Worm (Caenorhabditis elegans) whole organism, L4/young adult: ENCODE results near the gene swsn-7.

ENCODE experiments used
- W03F9.2 ChIP-seq: fragments of 150-350 bp; optimal IDR thresholded peaks from 2 replicates; lab custom pipeline; 2014; ENCODE audit warnings: missing biosample characterization, missing genetic modification characterization
- dao-5 ChIP-seq: sonication (generic microtip); optimal IDR thresholded peaks from 2 replicates; lab custom pipeline; 2016; ENCODE audit warnings: missing genotype, missing genetic modification characterization, moderate library complexity, missing compliant biosample characterization
- him-1 ChIP-seq: sonication (generic microtip); optimal IDR thresholded peaks from 2 replicates; lab custom pipeline; 2016; ENCODE audit warnings: missing genotype, missing genetic modification reagents, missing genetic modification characterization, missing compliant biosample characterization

Gene swsn-7

DNA sequence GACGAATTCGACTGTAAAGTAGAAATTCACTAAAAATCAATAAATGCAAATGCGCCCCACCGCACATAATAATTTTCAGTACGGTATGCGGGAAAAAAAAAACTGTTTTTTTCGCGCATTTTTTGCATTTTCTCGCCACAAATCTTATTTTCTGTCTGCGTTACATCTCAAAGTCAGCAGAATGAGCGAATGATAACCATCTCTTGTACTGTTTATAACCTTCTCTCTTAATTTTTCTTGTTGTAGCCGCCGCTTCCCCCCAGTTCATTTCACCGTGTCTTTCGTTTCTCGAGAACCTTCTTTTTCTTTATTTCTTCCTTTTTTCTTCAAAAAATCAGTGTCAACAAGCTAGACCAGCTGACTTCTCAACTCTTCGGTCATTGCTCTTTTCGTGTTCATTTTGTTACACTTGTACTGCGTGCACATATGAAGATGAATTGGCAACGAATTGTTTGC is 12.1 kb downstream of the swsn-7 start:
- TF ChIP-seq him-1 (no peak), dao-5 (tag; lab: Kevin White, UChicago) (no peak), W03F9.2 (tag; lab: Kevin White, UChicago) (peak; percentile 29)

DNA sequence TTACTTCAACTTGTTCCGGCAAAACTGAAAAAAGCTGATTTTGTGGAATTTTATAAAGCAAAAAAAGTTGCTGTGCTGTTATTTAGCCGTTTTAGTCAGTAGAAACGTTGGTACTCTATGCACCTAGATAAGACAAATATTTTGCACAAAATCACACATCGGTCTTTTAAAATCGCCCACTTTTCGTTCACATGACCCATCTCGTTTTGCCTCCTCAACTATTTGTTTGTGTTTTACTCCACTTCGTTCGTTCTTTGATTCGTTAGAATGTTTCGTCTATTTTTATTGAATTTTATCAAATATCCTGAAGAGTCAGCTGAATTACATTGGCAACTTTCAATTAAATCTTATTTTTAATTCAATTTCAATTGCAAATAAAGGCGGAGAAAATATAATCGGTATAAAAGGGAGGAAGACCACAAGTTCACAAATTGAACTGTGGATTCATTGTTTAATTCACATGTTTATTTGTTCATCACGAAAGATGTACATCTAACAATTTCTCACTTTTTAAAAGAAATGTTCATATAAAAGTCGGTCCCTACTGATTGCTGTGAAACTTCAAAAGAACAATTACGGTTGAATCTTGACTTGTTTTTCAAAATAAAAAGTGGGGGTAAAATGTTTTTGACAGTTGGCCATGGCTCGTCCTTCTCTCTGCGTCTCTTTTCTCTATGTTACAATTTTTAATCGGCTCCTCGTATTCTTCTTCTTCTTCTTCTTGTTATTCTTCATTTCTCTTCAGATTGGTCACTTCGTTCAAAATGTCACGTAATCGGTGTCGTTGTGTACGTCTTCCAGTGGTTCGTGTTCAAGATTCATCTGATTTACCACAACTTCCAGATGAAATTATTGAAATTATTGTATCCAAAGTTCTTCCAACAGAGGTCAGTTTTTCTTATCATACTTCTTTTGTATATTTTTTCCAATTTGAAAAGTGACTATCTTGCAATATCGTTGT is 15.2 kb downstream of the swsn-7 start, which contains the start of gene DH11.2:
Gene DH11.2 (plus strand): TSS at position 746 of the 961 bp plus-strand sequence.
- TF ChIP-seq dao-5 (tag; lab: Kevin White, UChicago) (no peak), him-1 (no peak), W03F9.2 (tag; lab: Kevin White, UChicago) (no peak)

ce11 chrII:8008334-8008733 is 19.2 kb downstream of the swsn-7 start, which contains the start of gene glna-2:
Gene glna-2 (plus strand): TSS chrII:8008634.
- no peak for TF ChIP-seq W03F9.2 (tag; lab: Kevin White, UChicago)
- TF ChIP-seq dao-5 (tag; lab: Kevin White, UChicago) = no peak

DNA sequence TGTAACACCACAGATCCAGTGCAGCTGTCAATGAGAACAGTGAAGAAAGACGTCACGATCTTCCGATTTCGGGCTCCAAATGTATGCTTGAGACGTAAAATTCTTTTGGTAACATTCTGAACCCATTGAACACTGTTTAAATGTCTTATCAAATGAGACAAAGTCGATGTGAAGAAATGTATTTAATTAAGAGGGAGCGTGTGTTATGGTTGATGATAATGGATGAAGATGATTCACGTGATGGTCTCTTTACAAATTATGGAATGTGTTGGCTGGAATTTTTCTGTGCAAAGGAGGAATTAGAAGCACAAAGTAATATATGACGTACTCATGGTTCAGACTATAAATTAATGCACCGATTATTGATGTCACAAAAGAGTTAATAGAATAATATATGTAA is 20.6 kb downstream of the swsn-7 start:
- no peak for TF ChIP-seq him-1
- TF ChIP-seq W03F9.2 (tag; lab: Kevin White, UChicago) = no peak
- TF ChIP-seq dao-5 (tag; lab: Kevin White, UChicago) = no peak

ce11 chrII:8004752-8005151 is 22.8 kb downstream of the swsn-7 start:
- TF ChIP-seq W03F9.2 (tag; lab: Kevin White, UChicago) (no peak), him-1 (no peak), dao-5 (tag; lab: Kevin White, UChicago) (no peak)

- no peak for TF ChIP-seq W03F9.2 (tag; lab: Kevin White, UChicago)
- no peak for TF ChIP-seq dao-5 (tag; lab: Kevin White, UChicago)
- no peak for TF ChIP-seq him-1
These were observed 23.4 kb downstream of the swsn-7 start, which contains the start of gene pgp-11 for ce11 chrII:8004157-8004556. Gene pgp-11 (minus strand): TSS chrII:8004257.

ce11 chrII:8001428-8001827 is 26.1 kb downstream of the swsn-7 start:
- TF ChIP-seq dao-5 (tag; lab: Kevin White, UChicago) (no peak), him-1 (no peak), W03F9.2 (tag; lab: Kevin White, UChicago) (no peak)

DNA sequence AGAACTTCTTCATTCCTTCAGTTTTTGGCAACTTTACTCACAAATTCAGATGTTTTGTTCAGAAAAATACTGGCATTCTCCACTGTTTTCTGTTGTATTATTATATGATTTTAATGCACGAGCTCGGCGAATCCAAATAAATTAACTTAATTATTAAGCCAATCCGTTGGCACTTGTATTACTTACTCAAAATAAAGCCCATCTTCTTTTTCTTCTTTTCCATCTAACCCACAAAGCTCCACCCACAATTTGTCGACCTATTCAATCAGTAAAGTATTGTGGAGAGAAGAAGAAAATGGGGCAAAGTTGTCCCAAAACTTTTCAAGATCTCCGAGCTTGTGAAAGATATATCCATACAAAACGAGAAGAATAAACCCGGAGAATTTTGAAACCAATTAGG is 36.3 kb downstream of the swsn-7 start:
- TF ChIP-seq him-1 (no peak), dao-5 (tag; lab: Kevin White, UChicago) (no peak), W03F9.2 (tag; lab: Kevin White, UChicago) (no peak)

- TF ChIP-seq W03F9.2 (tag; lab: Kevin White, UChicago) (no peak), dao-5 (tag; lab: Kevin White, UChicago) (no peak), him-1 (no peak)
These were observed 37.4 kb downstream of the swsn-7 start for ce11 chrII:7990192-7990591.

DNA sequence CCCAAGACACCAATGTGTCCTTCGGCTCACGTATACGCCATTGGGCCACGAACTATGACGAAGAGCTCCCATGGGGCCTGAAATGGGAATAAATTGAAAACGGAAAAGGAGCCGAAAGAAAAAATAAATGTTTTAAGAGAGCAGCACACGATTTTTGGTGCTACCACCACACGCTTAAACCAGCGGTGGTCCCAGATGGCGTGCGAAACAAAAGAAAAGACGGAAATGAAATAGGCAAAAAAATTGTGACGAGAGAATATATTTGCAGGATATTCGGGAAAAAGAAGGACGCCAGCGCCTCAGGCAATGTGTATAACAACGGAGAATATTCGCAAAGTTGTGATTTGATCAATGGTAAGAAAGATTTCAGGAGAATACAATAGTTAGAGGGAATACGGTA is 40.6 kb downstream of the swsn-7 start:
- TF ChIP-seq him-1 (no peak), W03F9.2 (tag; lab: Kevin White, UChicago) (no peak), dao-5 (tag; lab: Kevin White, UChicago) (no peak)

ce11 chrII:7985029-7985428 is 42.5 kb downstream of the swsn-7 start:
- TF ChIP-seq dao-5 (tag; lab: Kevin White, UChicago) (no peak), him-1 (no peak), W03F9.2 (tag; lab: Kevin White, UChicago) (no peak)

DNA sequence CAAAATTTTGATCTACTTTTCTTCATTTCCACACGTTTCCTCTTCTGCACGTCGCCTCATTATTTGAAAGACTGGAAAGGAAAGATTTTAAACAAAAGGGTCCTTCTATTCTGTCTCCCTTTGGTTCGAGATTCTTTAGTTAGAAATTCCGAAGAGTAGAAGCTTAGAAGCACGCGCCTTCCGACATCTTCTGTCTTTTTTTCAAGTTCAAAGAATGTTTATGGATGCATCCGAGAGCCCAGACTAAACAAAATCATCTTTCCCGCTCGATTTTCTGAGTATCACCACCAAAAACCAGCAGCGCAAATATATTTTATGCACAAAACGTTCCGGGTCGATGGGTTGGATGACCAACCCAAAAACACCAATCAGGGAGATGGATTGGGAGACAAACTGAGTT is 43.5 kb downstream of the swsn-7 start:
- no peak for TF ChIP-seq W03F9.2 (tag; lab: Kevin White, UChicago)
- no peak for TF ChIP-seq dao-5 (tag; lab: Kevin White, UChicago)
- TF ChIP-seq him-1 = no peak

DNA sequence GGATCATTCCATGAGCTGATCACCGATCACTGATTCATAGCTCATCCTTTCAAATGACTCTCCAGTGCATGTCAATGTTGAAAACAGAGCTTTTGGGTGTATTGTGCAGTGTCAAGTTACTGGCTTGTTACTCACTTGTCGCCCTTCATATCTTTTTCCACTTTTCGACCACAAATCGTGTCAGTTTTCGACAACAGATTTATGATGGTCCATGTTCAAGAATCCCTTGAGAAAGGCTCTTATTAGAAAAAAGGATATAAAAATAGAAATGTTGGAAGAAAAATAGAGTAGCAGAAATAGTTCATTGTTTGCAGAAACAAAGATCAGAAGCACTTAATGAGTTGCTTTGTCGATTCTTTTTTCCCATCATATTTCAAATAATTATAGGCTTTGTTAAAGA is 44.1 kb downstream of the swsn-7 start:
- no peak for TF ChIP-seq dao-5 (tag; lab: Kevin White, UChicago)
- TF ChIP-seq W03F9.2 (tag; lab: Kevin White, UChicago) = no peak
- no peak for TF ChIP-seq him-1

ce11 chrII:7981084-7981483 is 46.5 kb downstream of the swsn-7 start:
- TF ChIP-seq W03F9.2 (tag; lab: Kevin White, UChicago) (no peak), him-1 (no peak), dao-5 (tag; lab: Kevin White, UChicago) (no peak)
